Worm (Caenorhabditis elegans) whole organism, midembryonic: ENCODE data around the gene rbm-22.

ENCODE experiments used
- T22C8.4 ChIP-seq: fragments of 200-800 bp; sonication (Bioruptor generic); IDR thresholded peaks from 2 replicates; pipeline ENCODE4 v1.3.6; 2022; ENCODE audit warnings: missing genetic modification characterization, missing compliant biosample characterization
- cog-1 ChIP-seq: sonication (generic microtip); optimal IDR thresholded peaks from 2 replicates; lab custom pipeline; 2016; ENCODE audit warnings: missing genetic modification characterization, missing compliant biosample characterization
- flt-1 ChIP-seq: fragments of 200-800 bp; sonication (Bioruptor generic); IDR thresholded peaks from 2 replicates; pipeline ENCODE4 v1.3.6; 2022; ENCODE audit warnings: missing genetic modification characterization, missing compliant biosample characterization
- klf-2 ChIP-seq: fragments of 200-800 bp; sonication (Bioruptor generic); conservative IDR thresholded peaks from 2 replicates; pipeline ENCODE4 v1.3.6; 2022; ENCODE audit warnings: missing genetic modification reagents, missing genetic modification characterization, missing compliant biosample characterization
- med-1 ChIP-seq: sonication (generic microtip); optimal IDR thresholded peaks from 2 replicates; lab custom pipeline; 2017; ENCODE audit warnings: missing genetic modification characterization, mild to moderate bottlenecking, missing compliant biosample characterization, antibody characterized with exemption, missing genetic modification reagents; ENCODE audit not compliant: insufficient read depth
- tab-1 ChIP-seq: fragments of 200-800 bp; sonication (Bioruptor generic); IDR thresholded peaks from 2 replicates; pipeline ENCODE4 v1.3.6; 2022; ENCODE audit warnings: missing genetic modification characterization, missing compliant biosample characterization
- ztf-23 ChIP-seq: fragments of 200-800 bp; sonication (Bioruptor generic); IDR thresholded peaks from 2 replicates; pipeline ENCODE4 v1.3.6; 2022; ENCODE audit warnings: missing genetic modification reagents, missing genetic modification characterization, missing compliant biosample characterization
- ztf-29 ChIP-seq: fragments of 200-800 bp; sonication (Bioruptor generic); IDR thresholded peaks from 2 replicates; pipeline ENCODE4 v1.3.6; 2022; ENCODE audit warnings: missing genetic modification reagents, missing genetic modification characterization, missing compliant biosample characterization

DNA sequence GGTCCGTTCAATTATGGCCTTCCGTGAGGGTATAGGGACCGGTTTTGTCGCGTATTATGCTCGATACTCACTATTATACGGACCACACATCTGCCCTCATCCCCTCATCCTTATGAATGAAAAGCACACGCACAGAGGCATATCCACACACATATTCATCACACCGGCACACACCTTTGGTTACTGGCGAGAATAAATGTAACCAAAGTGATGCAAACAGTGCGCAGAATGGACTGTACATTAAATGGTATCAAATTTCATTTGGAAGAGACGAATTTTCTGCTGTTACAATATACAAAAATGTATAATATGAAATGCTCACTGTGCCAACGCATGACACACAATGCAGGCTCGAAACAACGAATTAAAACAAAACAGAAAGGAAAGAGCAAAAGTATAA, 8.4 kb downstream of the rbm-22 start:
- no peak for TF ChIP-seq T22C8.4 (GFP tag; lab: Robert Waterston, UW)
- TF ChIP-seq tab-1 = 0 out of 2 replicates have a peak, but pooled peaks have one; percentile 65
- no peak for TF ChIP-seq flt-1 (GFP tag; lab: Robert Waterston, UW)
- no peak for TF ChIP-seq cog-1
- TF ChIP-seq med-1 = no peak
- no peak for TF ChIP-seq klf-2 (GFP tag; lab: Robert Waterston, UW)
- TF ChIP-seq ztf-23 (GFP tag; lab: Robert Waterston, UW) = no peak
- TF ChIP-seq ztf-29 = no peak
